Worm (Caenorhabditis elegans) whole organism, L1 larva: Measurements from ENCODE around the gene R06F6.8.

Source experiments
- C16A3.4 ChIP-seq: fragments of 150-350 bp; optimal IDR thresholded peaks from 2 replicates; lab custom pipeline; 2014; ENCODE audit warnings: missing biosample characterization, missing genetic modification characterization
- C34B4.2 ChIP-seq: sonication (generic microtip); optimal IDR thresholded peaks from 2 replicates; lab custom pipeline; 2017; ENCODE audit warnings: mild to moderate bottlenecking, missing genetic modification characterization, missing compliant biosample characterization
- F16B12.6 ChIP-seq: fragments of 150-350 bp; optimal IDR thresholded peaks from 2 replicates; lab custom pipeline; 2014; ENCODE audit warnings: missing biosample characterization, missing genetic modification characterization
- Y116A8C.19 ChIP-seq: sonication (generic microtip); optimal IDR thresholded peaks from 2 replicates; lab custom pipeline; 2016; ENCODE audit warnings: missing compliant biosample characterization, missing genetic modification characterization, borderline replicate concordance
- alr-1 ChIP-seq: fragments of 200-800 bp; sonication (Bioruptor generic); optimal IDR thresholded peaks from 2 replicates; lab custom pipeline; 2018; ENCODE audit warnings: borderline replicate concordance, mild to moderate bottlenecking, missing genetic modification characterization, missing compliant biosample characterization
- ama-1 ChIP-seq: fragments of 150-350 bp; optimal IDR thresholded peaks from 2 replicates; lab custom pipeline; 2014
- blmp-1 ChIP-seq: fragments of 150-350 bp; optimal IDR thresholded peaks from 2 replicates; lab custom pipeline; 2014; ENCODE audit warnings: missing biosample characterization, missing genetic modification characterization
- ceh-8 ChIP-seq: fragments of 200-800 bp; sonication (Bioruptor generic); optimal IDR thresholded peaks from 2 replicates; lab custom pipeline; 2018; ENCODE audit warnings: mild to moderate bottlenecking, missing genetic modification characterization, moderate library complexity, missing compliant biosample characterization
- ceh-82 ChIP-seq, 3 experiments: fragments of 150-350 bp in 1 of 3; sonication (generic microtip) in 2 of 3; optimal IDR thresholded peaks; 2 replicates each; lab custom pipeline; 2014 to 2017; ENCODE audit warnings: missing biosample characterization in 3 of 3, missing genetic modification characterization in 3 of 3
- ceh-90 ChIP-seq: sonication (generic microtip); optimal IDR thresholded peaks from 2 replicates; lab custom pipeline; 2016; ENCODE audit warnings: missing genetic modification characterization, missing compliant biosample characterization
- dpl-1 ChIP-seq, 3 experiments: fragments of 150-350 bp in 2 of 3; sonication (generic microtip) in 1 of 3; optimal IDR thresholded peaks; 2 replicates each; lab custom pipeline; 2014 to 2017; ENCODE audit warnings: missing biosample characterization in 3 of 3, missing genetic modification characterization in 3 of 3, missing genetic modification reagents in 3 of 3
- dsc-1 ChIP-seq: sonication (generic microtip); optimal IDR thresholded peaks from 2 replicates; lab custom pipeline; 2016; ENCODE audit warnings: mild to moderate bottlenecking, missing genetic modification characterization, missing compliant biosample characterization
- efl-1 ChIP-seq, 4 experiments: fragments of 150-350 bp; optimal IDR thresholded peaks in 3 of 4; peaks in 1 of 4; 1 replicate in 1 of 4; 2 replicates in 3 of 4; lab custom pipeline; 2014; ENCODE audit warnings: missing biosample characterization in 2 of 4, missing genetic modification characterization in 2 of 4, missing genetic modification reagents in 2 of 4
- efl-3 ChIP-seq: fragments of 200-800 bp; sonication (Bioruptor generic); optimal IDR thresholded peaks from 2 replicates; lab custom pipeline; 2018; ENCODE audit warnings: mild to moderate bottlenecking, missing genetic modification characterization, missing compliant biosample characterization
- egl-13 ChIP-seq: sonication (generic microtip); optimal IDR thresholded peaks from 2 replicates; lab custom pipeline; 2016; ENCODE audit warnings: missing genotype, missing genetic modification reagents, missing genetic modification characterization, missing compliant biosample characterization
- elt-3 ChIP-seq, 6 experiments: fragments of 150-350 bp in 1 of 6; sonication (generic microtip); optimal IDR thresholded peaks; 2 replicates each; lab custom pipeline; 2017 to 2018; ENCODE audit warnings: missing biosample characterization in 6 of 6, missing genetic modification characterization in 6 of 6, inconsistent platforms in 1 of 6
- fkh-8 ChIP-seq: sonication (generic microtip); optimal IDR thresholded peaks from 2 replicates; lab custom pipeline; 2016; ENCODE audit warnings: mild to moderate bottlenecking, missing genetic modification characterization, missing compliant biosample characterization
- grh-1 ChIP-seq: fragments of 200-800 bp; sonication (Bioruptor generic); IDR thresholded peaks from 2 replicates; pipeline ENCODE4 v1.3.6; 2022; ENCODE audit warnings: missing genetic modification reagents, missing genetic modification characterization, missing compliant biosample characterization
- hlh-4 ChIP-seq: sonication (generic microtip); optimal IDR thresholded peaks from 2 replicates; lab custom pipeline; 2016; ENCODE audit warnings: mild to moderate bottlenecking, missing genetic modification characterization, missing compliant biosample characterization
- isw-1 ChIP-seq: fragments of 200-800 bp; sonication (Bioruptor generic); IDR thresholded peaks from 2 replicates; pipeline ENCODE4 v1.3.6; 2022; ENCODE audit warnings: missing genetic modification characterization, missing compliant biosample characterization
- lin-14 ChIP-seq: fragments of 200-800 bp; sonication (Bioruptor generic); optimal IDR thresholded peaks from 2 replicates; lab custom pipeline; 2018; ENCODE audit warnings: mild to moderate bottlenecking, missing genetic modification characterization, moderate library complexity, missing compliant biosample characterization
- lin-15B ChIP-seq: fragments of 150-350 bp; sonication (generic microtip); optimal IDR thresholded peaks from 3 replicates; lab custom pipeline; 2014; ENCODE audit warnings: missing biosample characterization, missing genetic modification characterization
- lin-35 ChIP-seq, 2 experiments: fragments of 150-350 bp; optimal IDR thresholded peaks; 2 replicates each; lab custom pipeline; 2014; ENCODE audit warnings: missing biosample characterization in 2 of 2, missing genetic modification characterization in 2 of 2, missing genetic modification reagents in 2 of 2
- lsy-2 ChIP-seq, 2 experiments: fragments of 150-350 bp; optimal IDR thresholded peaks; 2 replicates each; lab custom pipeline; 2014; ENCODE audit warnings: missing biosample characterization in 2 of 2, missing genetic modification characterization in 2 of 2
- mdl-1 ChIP-seq, 2 experiments: fragments of 150-350 bp; optimal IDR thresholded peaks; 2 replicates each; lab custom pipeline; 2014 to 2017; ENCODE audit warnings: missing biosample characterization in 2 of 2, missing genetic modification characterization in 2 of 2, inconsistent platforms in 1 of 2
- mef-2 ChIP-seq: fragments of 150-350 bp; optimal IDR thresholded peaks from 2 replicates; lab custom pipeline; 2014; ENCODE audit warnings: missing biosample characterization, missing genetic modification characterization
- mep-1 ChIP-seq: fragments of 150-350 bp; optimal IDR thresholded peaks from 2 replicates; lab custom pipeline; 2014; ENCODE audit warnings: missing biosample characterization, missing genetic modification characterization
- nhr-12 ChIP-seq: sonication (generic microtip); optimal IDR thresholded peaks from 2 replicates; lab custom pipeline; 2017; ENCODE audit warnings: missing biosample characterization, missing genetic modification characterization
- nhr-19 ChIP-seq: fragments of 200-800 bp; sonication (Bioruptor generic); conservative IDR thresholded peaks from 2 replicates; pipeline ENCODE4 v1.3.6; 2022; ENCODE audit warnings: missing genetic modification characterization, missing compliant biosample characterization
- nhr-20 ChIP-seq: sonication (generic microtip); optimal IDR thresholded peaks from 2 replicates; lab custom pipeline; 2016; ENCODE audit warnings: mild to moderate bottlenecking, missing genetic modification characterization, missing compliant biosample characterization
- nhr-237 ChIP-seq: fragments of 150-350 bp; optimal IDR thresholded peaks from 2 replicates; lab custom pipeline; 2014; ENCODE audit warnings: missing biosample characterization, missing genetic modification characterization
- nhr-28 ChIP-seq: fragments of 150-350 bp; optimal IDR thresholded peaks from 2 replicates; lab custom pipeline; 2014; ENCODE audit warnings: missing biosample characterization, missing genetic modification characterization
- nhr-47 ChIP-seq: sonication (generic microtip); optimal IDR thresholded peaks from 2 replicates; lab custom pipeline; 2016; ENCODE audit warnings: mild to moderate bottlenecking, missing genetic modification characterization, moderate library complexity, missing compliant biosample characterization
- nhr-71 ChIP-seq: sonication (generic microtip); optimal IDR thresholded peaks from 2 replicates; lab custom pipeline; 2016; ENCODE audit warnings: mild to moderate bottlenecking, missing genetic modification characterization, moderate library complexity, missing compliant biosample characterization
- nhr-77 ChIP-seq: fragments of 150-350 bp; optimal IDR thresholded peaks from 2 replicates; lab custom pipeline; 2014; ENCODE audit warnings: missing biosample characterization, missing genetic modification characterization
- nhr-84 ChIP-seq: sonication (generic microtip); optimal IDR thresholded peaks from 2 replicates; lab custom pipeline; 2017; ENCODE audit warnings: missing biosample characterization, missing genetic modification characterization
- nhr-90 ChIP-seq: sonication (generic microtip); optimal IDR thresholded peaks from 2 replicates; lab custom pipeline; 2016; ENCODE audit warnings: mild to moderate bottlenecking, missing genetic modification characterization, missing compliant biosample characterization; ENCODE audit not compliant: poor library complexity
- pax-3 ChIP-seq: fragments of 200-800 bp; sonication (Bioruptor generic); optimal IDR thresholded peaks from 2 replicates; lab custom pipeline; 2018; ENCODE audit warnings: mild to moderate bottlenecking, missing genetic modification characterization, moderate library complexity, missing compliant biosample characterization
- skn-1 ChIP-seq: fragments of 150-350 bp; optimal IDR thresholded peaks from 2 replicates; lab custom pipeline; 2014; ENCODE audit warnings: missing biosample characterization, missing genetic modification characterization
- snu-23 ChIP-seq: sonication (generic microtip); optimal IDR thresholded peaks from 2 replicates; lab custom pipeline; 2016; ENCODE audit warnings: missing genetic modification characterization, missing compliant biosample characterization
- sptf-1 ChIP-seq: fragments of 150-350 bp; optimal IDR thresholded peaks from 2 replicates; lab custom pipeline; 2014; ENCODE audit warnings: missing biosample characterization, missing genetic modification characterization
- swsn-7 ChIP-seq: sonication (generic microtip); optimal IDR thresholded peaks from 2 replicates; lab custom pipeline; 2016; ENCODE audit warnings: missing genetic modification characterization, missing compliant biosample characterization
- tbx-2 ChIP-seq: sonication (generic microtip); optimal IDR thresholded peaks from 2 replicates; lab custom pipeline; 2016; ENCODE audit warnings: missing genetic modification characterization, missing compliant biosample characterization
- unc-130 ChIP-seq: fragments of 150-350 bp; optimal IDR thresholded peaks from 2 replicates; lab custom pipeline; 2017; ENCODE audit warnings: missing biosample characterization, missing genetic modification characterization, inconsistent platforms
- vab-15 ChIP-seq: sonication (generic microtip); optimal IDR thresholded peaks from 2 replicates; lab custom pipeline; 2017; ENCODE audit warnings: missing genotype, mild to moderate bottlenecking, missing genetic modification characterization, missing compliant biosample characterization
- xbp-1 ChIP-seq: sonication (generic microtip); optimal IDR thresholded peaks from 2 replicates; lab custom pipeline; 2016; ENCODE audit warnings: missing genetic modification characterization, missing compliant biosample characterization
- zag-1 ChIP-seq: fragments of 150-350 bp; optimal IDR thresholded peaks from 2 replicates; lab custom pipeline; 2014; ENCODE audit warnings: missing biosample characterization, missing genetic modification characterization
- zip-4 ChIP-seq: fragments of 200-800 bp; sonication (Bioruptor generic); optimal IDR thresholded peaks from 2 replicates; lab custom pipeline; 2018; ENCODE audit warnings: mild to moderate bottlenecking, missing genetic modification characterization, moderate library complexity, missing compliant biosample characterization
- ztf-11 ChIP-seq, 2 experiments: sonication (generic microtip); optimal IDR thresholded peaks; 2 replicates each; lab custom pipeline; 2016 to 2017; ENCODE audit warnings: missing genetic modification characterization in 2 of 2, missing biosample characterization in 1 of 2, missing compliant biosample characterization in 1 of 2

Gene R06F6.8

DNA sequence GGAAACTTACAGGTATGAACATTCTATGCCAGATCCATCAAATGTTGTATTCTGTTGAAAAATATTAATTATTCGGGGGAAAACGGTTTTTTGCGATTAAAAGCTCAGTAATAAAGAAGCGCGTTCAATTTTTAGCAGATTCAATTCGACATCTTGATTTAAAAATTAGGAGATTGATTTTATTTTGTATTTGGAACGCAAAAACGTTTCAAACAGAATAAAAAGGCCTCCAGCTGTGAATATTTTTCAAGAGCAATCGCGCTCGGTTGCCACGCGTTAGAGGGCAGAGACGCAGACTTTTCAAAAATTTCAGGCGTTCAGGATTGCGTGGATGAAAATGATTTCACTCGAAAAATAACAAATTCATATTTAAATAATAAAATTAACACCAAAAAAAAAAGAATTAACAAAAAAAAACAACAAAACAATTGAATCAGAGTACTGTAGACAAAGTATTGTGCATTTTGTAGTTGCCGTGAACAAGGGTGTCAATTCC is at the start of gene R06F6.8:
R06F6.8 (minus strand) TSS at position 51 of the 496 bp plus-strand sequence.
- no peak for TF ChIP-seq nhr-237 (tag; lab: Kevin White, UChicago)
- no peak for TF ChIP-seq sptf-1 (tag; lab: Kevin White, UChicago)
- no peak for TF ChIP-seq nhr-12 (tag; lab: Kevin White, UChicago)
- TF ChIP-seq mef-2 (tag; lab: Kevin White, UChicago), result no peak
- peak; percentile 32 for TF ChIP-seq F16B12.6 (tag; lab: Kevin White, UChicago)
- TF ChIP-seq isw-1 (GFP tag; lab: Robert Waterston, UW), result no peak
- peak; percentile 34 to 62 for TF ChIP-seq lin-35 (GFP tag; optimal IDR thresholded peaks at IDR 0.05; lab: Kevin White, UChicago)
- peak in 1 of 3 experiments; percentile 20 for TF ChIP-seq ceh-82 (tag; optimal IDR thresholded peaks at IDR 0.05; lab: Kevin White, UChicago)
- TF ChIP-seq lsy-2 (tag; optimal IDR thresholded peaks at IDR 0.05; lab: Kevin White, UChicago), result peak in 1 of 2 experiments; percentile 59
- peak; percentile 48 for TF ChIP-seq lin-15B
- no peak for TF ChIP-seq blmp-1 (tag; lab: Kevin White, UChicago)
- TF ChIP-seq hlh-4, result no peak
- no peak for TF ChIP-seq nhr-19 (GFP tag; lab: Robert Waterston, UW)
- TF ChIP-seq efl-3, result no peak
- peak; percentile 19 for TF ChIP-seq C16A3.4 (tag; lab: Kevin White, UChicago)
- TF ChIP-seq alr-1, result no peak
- TF ChIP-seq nhr-20, result no peak
- peak; percentile 56 to 58 for TF ChIP-seq efl-1 (optimal IDR thresholded peaks at IDR 0.05; lab: Kevin White, UChicago)
- TF ChIP-seq efl-1 (GFP tag; optimal IDR thresholded peaks at IDR 0.05 in 1 of 2; lab: Kevin White, UChicago), result peak; percentile 58 to 95
- TF ChIP-seq mep-1, result peak; percentile 59
- TF ChIP-seq ceh-8 (GFP tag; lab: Kevin White, UChicago), result no peak
- TF ChIP-seq dsc-1 (tag; lab: Kevin White, UChicago), result no peak
- no peak for TF ChIP-seq nhr-90 (tag; lab: Kevin White, UChicago)
- TF ChIP-seq unc-130 (tag; lab: Kevin White, UChicago), result peak; percentile 23
- peak in 1 of 6 experiments; percentile 22 for TF ChIP-seq elt-3 (tag; optimal IDR thresholded peaks at IDR 0.05; lab: Kevin White, UChicago)
- TF ChIP-seq swsn-7 (tag; lab: Kevin White, UChicago), result no peak
- TF ChIP-seq mdl-1 (tag; optimal IDR thresholded peaks at IDR 0.05; lab: Kevin White, UChicago), result no peak
- TF ChIP-seq lin-14, result no peak
- TF ChIP-seq nhr-77 (tag; lab: Kevin White, UChicago), result no peak
- TF ChIP-seq skn-1 (tag; lab: Kevin White, UChicago), result peak; percentile 15
- TF ChIP-seq nhr-84 (tag; lab: Kevin White, UChicago), result no peak
- no peak for TF ChIP-seq nhr-47 (tag; lab: Kevin White, UChicago)
- peak; percentile 33 to 70 (median 51) for TF ChIP-seq dpl-1 (GFP tag; optimal IDR thresholded peaks at IDR 0.05; lab: Kevin White, UChicago)
- no peak for TF ChIP-seq fkh-8
- no peak for TF ChIP-seq snu-23 (GFP tag; lab: Kevin White, UChicago)
- TF ChIP-seq zip-4 (GFP tag; lab: Kevin White, UChicago), result no peak
- no peak for TF ChIP-seq zag-1 (tag; lab: Kevin White, UChicago)
- no peak for TF ChIP-seq egl-13
- TF ChIP-seq Y116A8C.19 (tag; lab: Kevin White, UChicago), result no peak
- no peak for TF ChIP-seq pax-3 (tag; lab: Kevin White, UChicago)
- TF ChIP-seq nhr-71 (tag; lab: Kevin White, UChicago), result peak; percentile 25

DNA sequence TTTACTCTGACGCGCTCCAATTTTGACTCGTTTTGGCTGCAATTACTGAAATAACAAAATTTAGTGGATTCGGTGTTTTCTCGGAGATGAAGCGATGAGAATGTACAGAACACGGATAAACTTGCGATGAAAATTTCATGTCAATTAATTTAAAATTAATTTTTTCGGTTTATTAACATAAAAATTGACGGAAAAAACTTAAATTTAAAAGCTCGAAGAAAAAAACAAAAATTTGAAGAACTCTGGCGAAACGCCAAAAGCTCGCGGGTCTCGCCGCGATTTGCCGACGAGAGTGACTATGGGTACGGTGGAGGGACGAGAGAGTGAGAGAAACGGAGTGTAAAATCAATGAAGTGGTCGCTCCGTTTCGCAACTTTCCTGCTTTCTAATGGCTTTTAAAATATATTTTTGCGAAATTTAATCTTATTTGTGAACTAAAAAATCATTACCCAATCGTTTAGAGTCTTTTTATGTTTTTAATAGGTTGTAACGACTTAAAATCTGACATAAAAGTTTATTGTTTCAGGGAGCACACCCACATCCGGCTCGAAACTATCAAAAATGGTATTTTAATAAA is 49.0 kb upstream of the R06F6.8 start, which contains the start of the genes gmps-1 and cap-2:
gmps-1 (minus strand) TSS at position 51 of the 577 bp plus-strand sequence.
cap-2 (plus strand) TSS at position 527 of the 577 bp plus-strand sequence.
- TF ChIP-seq dsc-1 (tag; lab: Kevin White, UChicago) (peak; percentile 98), vab-15 (tag; lab: Kevin White, UChicago) (peak; percentile 63), lin-14 (peak; percentile 96), nhr-28 (tag; lab: Kevin White, UChicago) (no peak), tbx-2 (tag; lab: Kevin White, UChicago) (peak; percentile 97), ceh-90 (tag; lab: Kevin White, UChicago) (peak; percentile 76), sptf-1 (tag; lab: Kevin White, UChicago) (no peak), C16A3.4 (tag; lab: Kevin White, UChicago) (peak; percentile 94), nhr-20 (peak; percentile 98), nhr-90 (tag; lab: Kevin White, UChicago) (peak; percentile 96), ceh-82 (tag; optimal IDR thresholded peaks at IDR 0.05; lab: Kevin White, UChicago) (peak; percentile 96 to 99 (median 98)), mdl-1 (tag; optimal IDR thresholded peaks at IDR 0.05; lab: Kevin White, UChicago) (peak in 1 of 2 experiments; percentile 86), C34B4.2 (tag; lab: Kevin White, UChicago) (peak; percentile 88), ama-1 (lab: Kevin White, UChicago) (peak; percentile 78), dpl-1 (GFP tag; optimal IDR thresholded peaks at IDR 0.05; lab: Kevin White, UChicago) (peak; percentile 83 to 89 (median 87)), pax-3 (tag; lab: Kevin White, UChicago) (peak; percentile 94), efl-3 (peak; percentile 92), xbp-1 (tag; lab: Kevin White, UChicago) (peak; percentile 96), grh-1 (GFP tag; lab: Robert Waterston, UW) (peak; percentile 95), ztf-11 (tag; optimal IDR thresholded peaks at IDR 0.05; lab: Kevin White, UChicago) (peak; percentile 42 to 92), nhr-71 (tag; lab: Kevin White, UChicago) (peak; percentile 99)
